Fruit fly (Drosophila melanogaster) whole organism, pupa: ENCODE results near the gene CG15547.

Experiments used
- CG12605 ChIP-seq: fragments of 200-800 bp; sonication (Bioruptor generic); IDR thresholded peaks from 2 replicates; pipeline ENCODE4 v1.3.6; 2022; ENCODE audit warnings: missing biosample characterization, missing genetic modification characterization
- CG14655 ChIP-seq: fragments of 200-800 bp; sonication (Bioruptor generic); optimal IDR thresholded peaks from 3 replicates; lab custom pipeline; 2017; ENCODE audit warnings: mild to moderate bottlenecking, missing biosample characterization, missing genetic modification reagents, missing genetic modification characterization
- CG15710 ChIP-seq: fragments of 200-800 bp; sonication (Bioruptor generic); optimal IDR thresholded peaks from 2 replicates; lab custom pipeline; 2018; ENCODE audit warnings: missing biosample characterization, mild to moderate bottlenecking, missing genetic modification characterization, moderate library complexity
- CG17806 ChIP-seq: fragments of 200-800 bp; sonication (Bioruptor generic); optimal IDR thresholded peaks from 2 replicates; lab custom pipeline; 2018; ENCODE audit warnings: missing biosample characterization, mild to moderate bottlenecking, missing genetic modification characterization, moderate library complexity
- CG32121 ChIP-seq: fragments of 200-800 bp; sonication (Bioruptor generic); IDR thresholded peaks from 2 replicates; pipeline ENCODE4 v1.3.6; 2022; ENCODE audit warnings: missing biosample characterization, missing genetic modification characterization
- CG34367 ChIP-seq: fragments of 200-800 bp; sonication (Bioruptor generic); optimal IDR thresholded peaks from 2 replicates; lab custom pipeline; 2018; ENCODE audit warnings: missing biosample characterization, mild to moderate bottlenecking, missing genetic modification characterization
- CG8159 ChIP-seq: fragments of 200-800 bp; sonication (Bioruptor generic); optimal IDR thresholded peaks from 3 replicates; lab custom pipeline; 2018; ENCODE audit warnings: missing biosample characterization, mild to moderate bottlenecking, missing genetic modification characterization, moderate library complexity
- CG8301 ChIP-seq: fragments of 200-800 bp; sonication (Bioruptor generic); optimal IDR thresholded peaks from 2 replicates; lab custom pipeline; 2018; ENCODE audit warnings: missing biosample characterization, mild to moderate bottlenecking, missing genetic modification characterization
- EcR ChIP-seq: fragments of 200-800 bp; sonication (Bioruptor generic); optimal IDR thresholded peaks from 3 replicates; lab custom pipeline; 2019; ENCODE audit warnings: missing biosample characterization, missing genetic modification characterization, mild to moderate bottlenecking, moderate library complexity, missing genetic modification reagents
- Snoo ChIP-seq: fragments of 200-800 bp; sonication (Bioruptor generic); optimal IDR thresholded peaks from 3 replicates; lab custom pipeline; 2017; ENCODE audit warnings: missing biosample characterization, mild to moderate bottlenecking, missing genetic modification characterization, inconsistent platforms
- fd96Ca ChIP-seq: fragments of 200-800 bp; sonication (Bioruptor generic); IDR thresholded peaks from 3 replicates; pipeline ENCODE4 v1.3.6; 2022; ENCODE audit warnings: missing biosample characterization, missing genetic modification characterization
- gl ChIP-seq: fragments of 200-800 bp; sonication (Bioruptor generic); optimal IDR thresholded peaks from 2 replicates; lab custom pipeline; 2018; ENCODE audit warnings: missing biosample characterization, mild to moderate bottlenecking, missing genetic modification characterization
- rn ChIP-seq: fragments of 200-800 bp; sonication (Bioruptor generic); IDR thresholded peaks from 2 replicates; pipeline ENCODE4 v1.3.6; 2022; ENCODE audit warnings: missing biosample characterization, missing genetic modification characterization

- no peak for TF ChIP-seq CG12605
- TF ChIP-seq gl (tag; lab: Kevin White, UChicago) = no peak
- TF ChIP-seq CG34367 (tag; lab: Kevin White, UChicago) = no peak
- TF ChIP-seq EcR (GFP tag; lab: Kevin White, UChicago) = no peak
- no peak for TF ChIP-seq CG17806
- TF ChIP-seq CG15710 (tag; lab: Kevin White, UChicago) = no peak
- TF ChIP-seq CG14655 (GFP tag; lab: Kevin White, UChicago) = no peak
- TF ChIP-seq fd96Ca (GFP tag; lab: Robert Waterston, UW) = no peak
- TF ChIP-seq CG8159 (tag; lab: Kevin White, UChicago) = no peak
- no peak for TF ChIP-seq rn (GFP tag; lab: Robert Waterston, UW)
- no peak for TF ChIP-seq CG32121
- TF ChIP-seq CG8301 (tag; lab: Kevin White, UChicago) = no peak
- TF ChIP-seq Snoo (tag; lab: Kevin White, UChicago) = no peak
Measured at dm6 chr3R:30922414-30922813, 39.1 kb upstream of the CG15547 start.
